Worm (Caenorhabditis elegans) whole organism, late embryonic: Measurements from ENCODE around the gene acs-11.

Source experiments
- C38D4.7 ChIP-seq: fragments of 200-800 bp; sonication (Bioruptor generic); optimal IDR thresholded peaks from 2 replicates; lab custom pipeline; 2018; ENCODE audit warnings: mild to moderate bottlenecking, missing genetic modification characterization, moderate library complexity, missing compliant biosample characterization
- K09A11.1 ChIP-seq: sonication (generic microtip); optimal IDR thresholded peaks from 2 replicates; lab custom pipeline; 2017; ENCODE audit warnings: antibody characterized with exemption, mild to moderate bottlenecking, missing genetic modification characterization, missing compliant biosample characterization; ENCODE audit not compliant: insufficient read depth
- T23F11.4 ChIP-seq: fragments of 200-800 bp; sonication (Bioruptor generic); optimal IDR thresholded peaks from 2 replicates; lab custom pipeline; 2018; ENCODE audit warnings: mild to moderate bottlenecking, missing genetic modification characterization, missing compliant biosample characterization
- Y22D7AL.16 ChIP-seq: sonication (generic microtip); optimal IDR thresholded peaks from 2 replicates; lab custom pipeline; 2016; ENCODE audit warnings: missing genetic modification characterization, missing compliant biosample characterization
- ama-1 ChIP-seq: fragments of 150-350 bp; optimal IDR thresholded peaks from 2 replicates; lab custom pipeline; 2014
- ceh-14 ChIP-seq: sonication (generic microtip); optimal IDR thresholded peaks from 2 replicates; lab custom pipeline; 2016; ENCODE audit warnings: missing genotype, missing genetic modification characterization, missing compliant biosample characterization
- ceh-19 ChIP-seq: fragments of 200-800 bp; sonication (Bioruptor generic); optimal IDR thresholded peaks from 2 replicates; lab custom pipeline; 2018; ENCODE audit warnings: mild to moderate bottlenecking, missing genetic modification characterization, missing compliant biosample characterization
- ceh-22 ChIP-seq: sonication (generic microtip); optimal IDR thresholded peaks from 2 replicates; lab custom pipeline; 2017; ENCODE audit warnings: missing biosample characterization, missing genetic modification characterization
- ceh-30 ChIP-seq: fragments of 150-350 bp; optimal IDR thresholded peaks from 2 replicates; lab custom pipeline; 2014; ENCODE audit warnings: missing biosample characterization, missing genetic modification characterization
- ceh-31 ChIP-seq: sonication (generic microtip); optimal IDR thresholded peaks from 2 replicates; lab custom pipeline; 2016; ENCODE audit warnings: missing genetic modification characterization, missing compliant biosample characterization
- ceh-45 ChIP-seq: fragments of 200-800 bp; sonication (Bioruptor generic); IDR thresholded peaks from 2 replicates; pipeline ENCODE4 v1.3.6; 2022; ENCODE audit warnings: missing genetic modification reagents, missing genetic modification characterization, missing compliant biosample characterization
- ceh-48 ChIP-seq: sonication (generic microtip); optimal IDR thresholded peaks from 2 replicates; lab custom pipeline; 2016; ENCODE audit warnings: missing genetic modification characterization, inconsistent platforms, missing compliant biosample characterization
- ceh-9 ChIP-seq: sonication (generic microtip); optimal IDR thresholded peaks from 2 replicates; lab custom pipeline; 2016; ENCODE audit warnings: mild to moderate bottlenecking, missing genetic modification characterization, inconsistent platforms, missing compliant biosample characterization
- che-1 ChIP-seq: sonication (generic microtip); optimal IDR thresholded peaks from 2 replicates; lab custom pipeline; 2016; ENCODE audit warnings: mild to moderate bottlenecking, missing genetic modification characterization, missing compliant biosample characterization
- dmd-4 ChIP-seq: sonication (generic microtip); optimal IDR thresholded peaks from 2 replicates; lab custom pipeline; 2016; ENCODE audit warnings: borderline replicate concordance, missing genetic modification characterization, missing compliant biosample characterization
- elt-2 ChIP-seq: sonication (generic microtip); optimal IDR thresholded peaks from 2 replicates; lab custom pipeline; 2016; ENCODE audit warnings: missing genetic modification reagents, missing genetic modification characterization, missing compliant biosample characterization
- ets-4 ChIP-seq: sonication (generic microtip); optimal IDR thresholded peaks from 2 replicates; lab custom pipeline; 2016; ENCODE audit warnings: missing genetic modification characterization, missing compliant biosample characterization
- eyg-1 ChIP-seq: sonication (generic microtip); optimal IDR thresholded peaks from 2 replicates; lab custom pipeline; 2016; ENCODE audit warnings: missing genotype, missing genetic modification characterization, missing compliant biosample characterization
- gmeb-2 ChIP-seq: sonication (generic microtip); optimal IDR thresholded peaks from 2 replicates; lab custom pipeline; 2016; ENCODE audit warnings: missing genetic modification characterization, inconsistent platforms, missing compliant biosample characterization
- hlh-30 ChIP-seq: sonication (generic microtip); optimal IDR thresholded peaks from 2 replicates; lab custom pipeline; 2017; ENCODE audit warnings: antibody characterized with exemption, missing genetic modification characterization, missing compliant biosample characterization; ENCODE audit not compliant: insufficient read depth
- hlh-8 ChIP-seq: sonication (generic microtip); optimal IDR thresholded peaks from 2 replicates; lab custom pipeline; 2016; ENCODE audit warnings: missing genotype, missing genetic modification characterization, missing compliant biosample characterization
- lin-11 ChIP-seq: fragments of 200-800 bp; sonication (Bioruptor generic); optimal IDR thresholded peaks from 2 replicates; lab custom pipeline; 2018; ENCODE audit warnings: mild to moderate bottlenecking, missing genetic modification characterization, missing compliant biosample characterization
- nfya-1 ChIP-seq: sonication (generic microtip); optimal IDR thresholded peaks from 2 replicates; lab custom pipeline; 2017; ENCODE audit warnings: missing genetic modification characterization, mild to moderate bottlenecking, missing compliant biosample characterization, antibody characterized with exemption, moderate library complexity
- nhr-11 ChIP-seq: fragments of 150-350 bp; optimal IDR thresholded peaks from 2 replicates; lab custom pipeline; 2014; ENCODE audit warnings: missing biosample characterization, missing genetic modification characterization
- pax-1 ChIP-seq: fragments of 150-350 bp; optimal IDR thresholded peaks from 2 replicates; lab custom pipeline; 2014; ENCODE audit warnings: missing biosample characterization, missing genetic modification characterization
- pqm-1 ChIP-seq: sonication (generic microtip); optimal IDR thresholded peaks from 2 replicates; lab custom pipeline; 2016; ENCODE audit warnings: missing genetic modification characterization, missing compliant biosample characterization
- pros-1 ChIP-seq: fragments of 150-350 bp; optimal IDR thresholded peaks from 2 replicates; lab custom pipeline; 2014; ENCODE audit warnings: missing biosample characterization, missing genetic modification reagents, missing genetic modification characterization
- ref-2 ChIP-seq: sonication (generic microtip); optimal IDR thresholded peaks from 2 replicates; lab custom pipeline; 2016; ENCODE audit warnings: missing genetic modification characterization, missing compliant biosample characterization
- sox-4 ChIP-seq: sonication (generic microtip); optimal IDR thresholded peaks from 2 replicates; lab custom pipeline; 2017; ENCODE audit warnings: mild to moderate bottlenecking, missing genetic modification characterization, inconsistent platforms, missing compliant biosample characterization
- syd-9 ChIP-seq: sonication (generic microtip); optimal IDR thresholded peaks from 2 replicates; lab custom pipeline; 2016; ENCODE audit warnings: mild to moderate bottlenecking, missing genetic modification characterization, moderate library complexity, missing compliant biosample characterization
- tbx-2 ChIP-seq: sonication (generic microtip); optimal IDR thresholded peaks from 2 replicates; lab custom pipeline; 2016; ENCODE audit warnings: missing genetic modification characterization, missing compliant biosample characterization
- ttx-3 ChIP-seq: sonication (generic microtip); optimal IDR thresholded peaks from 2 replicates; lab custom pipeline; 2016; ENCODE audit warnings: missing genetic modification reagents, missing genetic modification characterization, missing compliant biosample characterization
- unc-3 ChIP-seq, 2 experiments: fragments of 200-800 bp in 1 of 2; sonication (Bioruptor generic) in 1 of 2; sonication (generic microtip) in 1 of 2; conservative IDR thresholded peaks in 1 of 2; optimal IDR thresholded peaks in 1 of 2; 2 replicates each; pipeline versions ENCODE4 v1.3.6 to Lab custom; 2016 to 2022; ENCODE audit warnings: missing compliant biosample characterization in 2 of 2, missing genetic modification characterization in 2 of 2, missing genetic modification reagents in 1 of 2
- unc-42 ChIP-seq: sonication (generic microtip); optimal IDR thresholded peaks from 2 replicates; lab custom pipeline; 2016; ENCODE audit warnings: missing genotype, missing genetic modification characterization, missing compliant biosample characterization
- unc-86 ChIP-seq: sonication (generic microtip); optimal IDR thresholded peaks from 2 replicates; lab custom pipeline; 2016; ENCODE audit warnings: missing genetic modification characterization, missing compliant biosample characterization

Gene acs-11

ce11 chrII:4769886-4770285, 27.9 kb downstream of the acs-11 start:
- TF ChIP-seq hlh-8 (tag; lab: Kevin White, UChicago) = no peak
- no peak for TF ChIP-seq pax-1 (tag; lab: Kevin White, UChicago)
- no peak for TF ChIP-seq hlh-30 (tag; lab: Kevin White, UChicago)
- TF ChIP-seq pros-1 (tag; lab: Kevin White, UChicago) = no peak
- TF ChIP-seq ref-2 (tag; lab: Kevin White, UChicago) = no peak
- TF ChIP-seq unc-42 (tag; lab: Kevin White, UChicago) = no peak
- TF ChIP-seq elt-2 (tag; lab: Kevin White, UChicago) = peak; percentile 97
- TF ChIP-seq K09A11.1 = no peak
- TF ChIP-seq, all 69 proteins: peak for 1

DNA sequence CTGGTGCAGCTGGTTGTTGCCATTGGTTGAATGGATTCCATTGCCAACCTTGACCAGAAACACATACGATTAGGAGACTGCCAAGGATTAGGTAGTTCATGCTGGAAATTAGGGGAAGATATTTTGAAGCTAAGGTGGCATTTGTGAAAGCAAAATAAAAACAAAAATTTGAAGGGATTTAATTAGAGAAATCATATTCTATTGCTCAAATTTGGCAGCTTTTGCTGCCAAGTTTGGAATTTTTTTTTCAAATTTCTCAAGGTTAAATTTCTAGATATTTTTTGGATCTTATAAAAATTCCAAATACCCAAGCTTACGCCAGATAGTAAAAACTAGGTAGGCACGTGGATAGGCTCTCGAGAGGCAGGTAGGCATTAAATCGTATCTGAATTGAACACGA, 29.3 kb downstream of the acs-11 start, which contains the start of gene F26G1.5:
F26G1.5 (minus strand) TSS at position 101 of the 400 bp plus-strand sequence.
- no peak for TF ChIP-seq tbx-2
- TF ChIP-seq ama-1 (lab: Kevin White, UChicago) = no peak
- no peak for TF ChIP-seq dmd-4 (tag; lab: Kevin White, UChicago)
- TF ChIP-seq sox-4 (tag; lab: Kevin White, UChicago) = no peak
- TF ChIP-seq hlh-30 (tag; lab: Kevin White, UChicago) = no peak
- no peak for TF ChIP-seq ceh-45

DNA sequence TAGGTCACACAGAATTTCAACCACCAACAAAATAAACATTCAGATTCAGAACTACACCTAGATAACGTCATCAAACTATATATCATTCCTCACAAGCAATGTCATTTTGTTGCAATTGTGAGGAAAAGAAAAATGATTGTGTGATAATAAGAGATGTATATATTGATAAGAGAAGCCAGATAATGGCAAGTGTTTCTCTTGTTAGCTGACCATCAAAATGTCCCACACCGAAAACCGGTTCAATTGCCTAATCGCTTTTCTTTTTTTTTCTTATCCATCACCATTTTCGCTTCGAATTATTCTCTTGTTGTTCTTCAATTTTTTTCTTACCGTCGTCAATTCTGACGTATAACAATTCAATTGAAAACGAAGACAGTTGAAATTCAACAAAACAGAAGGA, 30.5 kb downstream of the acs-11 start:
- TF ChIP-seq ama-1 (lab: Kevin White, UChicago) (no peak), gmeb-2 (no peak), ceh-19 (GFP tag; lab: Kevin White, UChicago) (no peak), ceh-22 (tag; lab: Kevin White, UChicago) (no peak), elt-2 (tag; lab: Kevin White, UChicago) (peak; percentile 13), T23F11.4 (GFP tag; lab: Kevin White, UChicago) (no peak), ceh-9 (no peak)

ce11 chrII:4773891-4774432, 32.0 kb downstream of the acs-11 start, which contains the start of the genes F26G1.9 and F26G1.10:
Gene F26G1.9, minus strand, starts transcription at chrII:4773991.
Gene F26G1.10, plus strand, starts transcription at chrII:4774382.
- TF ChIP-seq K09A11.1 (no peak), nhr-11 (no peak)

DNA sequence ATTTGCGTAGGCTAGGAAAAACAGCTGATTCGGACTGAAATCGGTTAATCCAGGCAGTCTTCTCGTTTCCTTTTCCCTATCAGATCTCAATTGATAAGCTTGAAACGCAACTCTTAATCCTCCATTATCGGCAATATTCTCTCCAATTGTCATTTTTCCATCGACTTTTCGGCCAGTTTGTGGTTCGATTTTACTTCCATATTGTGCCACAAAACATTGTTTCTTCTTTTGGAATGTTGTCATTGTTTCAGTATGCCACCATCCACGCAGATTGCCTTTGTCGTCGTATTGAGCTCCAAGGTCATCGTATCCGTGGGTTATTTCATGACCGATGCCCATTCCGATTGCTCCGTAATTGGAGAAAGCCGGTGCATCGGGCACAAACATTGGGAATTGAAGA, 33.9 kb downstream of the acs-11 start:
- TF ChIP-seq eyg-1 (tag; lab: Kevin White, UChicago) = no peak
- TF ChIP-seq ceh-22 (tag; lab: Kevin White, UChicago) = no peak
- TF ChIP-seq ttx-3 (tag; lab: Kevin White, UChicago) = no peak
- TF ChIP-seq ceh-31 (tag; lab: Kevin White, UChicago) = no peak
- TF ChIP-seq Y22D7AL.16 (tag; lab: Kevin White, UChicago) = no peak
- no peak for TF ChIP-seq syd-9
- no peak for TF ChIP-seq ceh-48 (tag; lab: Kevin White, UChicago)
- TF ChIP-seq unc-3 (GFP tag; conservative IDR thresholded peaks at IDR 0.05; lab: Robert Waterston, UW) = no peak
- TF ChIP-seq unc-3 (tag; optimal IDR thresholded peaks at IDR 0.05; lab: Kevin White, UChicago) = no peak
- TF ChIP-seq dmd-4 (tag; lab: Kevin White, UChicago) = no peak
- TF ChIP-seq unc-86 = no peak
- no peak for TF ChIP-seq nfya-1
- no peak for TF ChIP-seq lin-11
- no peak for TF ChIP-seq ceh-30 (tag; lab: Kevin White, UChicago)
- no peak for TF ChIP-seq ceh-45
- TF ChIP-seq C38D4.7 = no peak
- no peak for TF ChIP-seq ceh-14 (tag; lab: Kevin White, UChicago)
- TF ChIP-seq che-1 (tag; lab: Kevin White, UChicago) = no peak
- TF ChIP-seq unc-42 (tag; lab: Kevin White, UChicago) = no peak
- no peak for TF ChIP-seq pqm-1 (tag; lab: Kevin White, UChicago)
- no peak for TF ChIP-seq ets-4 (tag; lab: Kevin White, UChicago)
